Fruit fly (Drosophila melanogaster): ENCODE measurements around the gene PAPLA1.

The PAPLA1 gene

DNA sequence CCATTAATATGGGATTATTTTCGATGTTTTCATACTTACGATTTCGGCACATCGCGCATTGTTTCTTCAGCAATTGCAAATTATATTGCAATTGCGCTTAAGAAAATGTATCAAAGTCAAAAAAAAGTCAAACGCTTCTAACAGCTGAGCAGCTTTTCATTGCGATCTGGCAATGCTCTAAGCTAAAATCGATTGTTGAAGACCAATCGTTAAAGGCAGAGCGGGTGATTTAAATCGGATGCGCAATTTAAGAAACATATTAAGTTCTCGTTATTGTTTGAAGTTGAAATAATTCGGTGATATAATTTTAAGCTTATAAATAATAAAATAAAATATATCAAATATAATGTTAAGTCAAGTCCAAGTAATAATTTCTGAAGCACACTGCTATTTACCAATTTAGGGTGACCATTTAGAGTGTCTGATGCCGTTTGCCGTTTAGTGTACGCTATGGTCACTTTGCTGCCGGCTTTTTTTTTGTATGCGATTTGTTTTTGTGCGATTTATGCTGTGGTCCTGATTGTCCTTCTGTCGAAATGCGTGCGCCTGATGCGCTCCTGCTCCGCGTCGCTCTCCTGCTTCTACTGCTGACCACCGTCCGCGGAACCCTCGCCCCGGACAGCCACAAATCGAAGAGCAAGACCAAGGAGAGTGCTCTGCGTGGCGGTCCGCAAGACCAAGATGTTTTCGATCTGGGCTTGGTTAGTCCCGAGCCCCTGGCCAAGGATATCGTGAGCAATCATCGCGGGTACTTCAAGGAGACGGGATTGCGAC lies 37.5 kb upstream of the PAPLA1 start, which contains the start of the genes CG8475 and CG8460:
TSS of gene CG8475 (minus strand) at position 162 of the 774 bp plus-strand sequence.
TSS of gene CG8460 (plus strand) at position 437 of the 774 bp plus-strand sequence.
- TF ChIP-seq ovo (GFP tag; optimal IDR thresholded peaks at IDR 0.05) (no peak), Crg-1 (GFP tag; optimal IDR thresholded peaks at IDR 0.05) (peak; percentile 37), Clk (GFP tag; optimal IDR thresholded peaks at IDR 0.05) (no peak), CG7101 (tag; optimal IDR thresholded peaks at IDR 0.05) (no peak), CG5204 (GFP tag; optimal IDR thresholded peaks at IDR 0.05) (no peak)

DNA sequence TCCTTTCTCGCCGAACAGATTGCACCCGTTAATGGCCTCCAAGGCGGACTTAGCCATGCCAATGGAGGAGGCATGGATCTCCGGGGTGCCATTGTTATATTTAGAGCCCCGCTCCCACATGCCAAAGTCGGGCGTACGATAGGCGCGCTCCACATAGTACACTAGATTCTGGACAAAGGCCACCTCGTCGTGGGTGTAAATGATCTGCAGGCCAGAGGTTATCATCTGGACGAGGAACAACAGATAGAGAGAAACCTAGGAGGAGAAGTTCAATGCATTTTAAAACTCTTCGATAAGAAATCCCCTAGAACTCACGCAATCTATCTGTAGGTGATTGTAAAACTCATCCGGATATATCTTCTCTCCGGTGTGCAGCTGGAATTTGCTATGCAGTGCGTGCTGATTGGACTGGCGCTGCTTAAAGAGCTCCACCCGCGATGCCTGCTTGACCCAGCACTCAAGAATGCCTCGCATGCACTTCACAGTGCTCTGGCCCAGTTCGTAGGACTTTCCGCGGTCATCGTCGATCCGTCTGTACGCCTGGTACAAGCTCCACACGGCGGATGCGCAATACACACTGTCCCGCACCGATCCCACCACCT lies 36.4 kb upstream of the PAPLA1 start:
- TF ChIP-seq CG33017 (tag; optimal IDR thresholded peaks at IDR 0.05), result no peak
- TF ChIP-seq cic (GFP tag; optimal IDR thresholded peaks at IDR 0.05), result no peak
- no peak for TF ChIP-seq CG7045 (GFP tag; optimal IDR thresholded peaks at IDR 0.05)
- no peak for TF ChIP-seq bab1 (GFP tag; optimal IDR thresholded peaks at IDR 0.05)
- no peak for TF ChIP-seq Mnt (GFP tag; optimal IDR thresholded peaks at IDR 0.05)
- TF ChIP-seq Hr96 (GFP tag; optimal IDR thresholded peaks at IDR 0.05), result no peak
- TF ChIP-seq CG1620 (GFP tag; optimal IDR thresholded peaks at IDR 0.05), result no peak
- no peak for TF ChIP-seq CG11617 (GFP tag; optimal IDR thresholded peaks at IDR 0.05)
- no peak for TF ChIP-seq toe (GFP tag; optimal IDR thresholded peaks at IDR 0.05)
- TF ChIP-seq Clk (GFP tag; optimal IDR thresholded peaks at IDR 0.05), result no peak
- no peak for TF ChIP-seq CG5204 (GFP tag; optimal IDR thresholded peaks at IDR 0.05)
- no peak for TF ChIP-seq pad (GFP tag; optimal IDR thresholded peaks at IDR 0.05)
- no peak for TF ChIP-seq CG12768 (GFP tag; optimal IDR thresholded peaks at IDR 0.05)

dm6 chr2L:8190681-8191080 lies 31.2 kb upstream of the PAPLA1 start, which contains the start of gene CG34134:
Gene CG34134, minus strand, starts transcription at chr2L:8190781.
- TF ChIP-seq CG7101 (tag; optimal IDR thresholded peaks at IDR 0.05) (no peak), ovo (GFP tag; optimal IDR thresholded peaks at IDR 0.05) (no peak), CG33017 (tag; optimal IDR thresholded peaks at IDR 0.05) (no peak)

DNA sequence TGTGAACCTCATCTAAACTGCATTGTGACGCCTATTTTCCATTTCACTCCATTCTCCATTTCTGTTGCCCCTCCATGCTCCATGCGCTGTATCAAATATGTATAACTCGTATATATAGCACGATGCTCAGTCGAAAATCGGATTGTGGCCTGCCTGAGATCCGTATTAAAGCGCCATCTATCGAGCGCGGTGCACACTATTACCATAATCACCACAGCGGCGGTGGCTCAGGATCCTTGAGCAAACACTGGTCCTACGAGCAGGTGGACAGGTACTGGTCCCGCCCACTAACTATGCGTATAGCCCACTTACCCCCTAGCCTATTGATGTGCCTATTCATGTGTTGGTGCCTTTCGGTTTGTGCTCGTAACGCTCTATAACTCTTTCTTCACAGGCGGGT lies 25.6 kb upstream of the PAPLA1 start:
- TF ChIP-seq kay (GFP tag; ENCODE audit: borderline replicate concordance), result no peak
- TF ChIP-seq tj (GFP tag; optimal IDR thresholded peaks at IDR 0.05), result no peak
- no peak for TF ChIP-seq cic (GFP tag; optimal IDR thresholded peaks at IDR 0.05)
- TF ChIP-seq Clk (GFP tag; optimal IDR thresholded peaks at IDR 0.05), result no peak
- TF ChIP-seq Hr96 (GFP tag; optimal IDR thresholded peaks at IDR 0.05), result no peak

dm6 chr2L:8171544-8171943 lies 12.1 kb upstream of the PAPLA1 start:
- TF ChIP-seq cic (GFP tag; optimal IDR thresholded peaks at IDR 0.05) (peak; percentile 6), CG5204 (GFP tag; optimal IDR thresholded peaks at IDR 0.05) (no peak), pad (GFP tag; optimal IDR thresholded peaks at IDR 0.05) (no peak), Mnt (GFP tag; optimal IDR thresholded peaks at IDR 0.05) (no peak), CG33017 (tag; optimal IDR thresholded peaks at IDR 0.05) (no peak), kay (GFP tag; ENCODE audit: borderline replicate concordance) (peak; percentile 30), toe (GFP tag; optimal IDR thresholded peaks at IDR 0.05) (no peak), tj (GFP tag; optimal IDR thresholded peaks at IDR 0.05) (no peak), cnc (optimal IDR thresholded peaks at IDR 0.05) (no peak), ovo (GFP tag; optimal IDR thresholded peaks at IDR 0.05) (no peak), CG7045 (GFP tag; optimal IDR thresholded peaks at IDR 0.05) (no peak), bab1 (GFP tag; optimal IDR thresholded peaks at IDR 0.05) (no peak), Clk (GFP tag; optimal IDR thresholded peaks at IDR 0.05) (no peak), CG11617 (GFP tag; optimal IDR thresholded peaks at IDR 0.05) (no peak), CG1620 (GFP tag; optimal IDR thresholded peaks at IDR 0.05) (no peak), CG12768 (GFP tag; optimal IDR thresholded peaks at IDR 0.05) (peak; percentile 37), CG7101 (tag; optimal IDR thresholded peaks at IDR 0.05) (no peak)

DNA sequence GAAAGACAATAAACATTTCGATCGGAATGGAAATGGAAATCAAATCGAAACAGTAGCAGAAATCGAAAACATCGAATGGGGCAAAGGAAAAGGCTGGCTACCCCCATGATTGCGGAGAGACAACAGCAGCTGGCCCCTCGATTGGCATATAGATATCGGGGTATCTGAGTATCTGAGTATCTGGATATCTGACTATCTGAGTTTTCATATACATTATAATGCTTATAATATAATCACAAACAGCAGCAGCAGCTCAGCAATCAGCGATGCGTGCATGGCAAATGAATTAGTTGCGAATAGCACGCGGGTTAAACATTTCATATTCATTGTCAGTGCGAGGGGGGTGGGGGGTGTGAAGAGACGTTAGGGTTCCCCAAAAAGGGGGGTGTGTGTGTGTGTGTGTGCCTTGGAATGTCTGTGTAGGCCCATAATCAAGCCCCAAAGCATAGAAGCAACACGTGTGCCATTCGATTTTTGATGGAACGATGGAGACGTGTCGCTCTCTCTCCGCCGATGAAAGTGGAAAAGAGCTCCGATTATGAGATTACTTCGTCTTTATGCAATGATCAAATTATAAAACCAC lies 11.3 kb upstream of the PAPLA1 start:
- TF ChIP-seq CG1620 (GFP tag; optimal IDR thresholded peaks at IDR 0.05) (no peak), Clk (GFP tag; optimal IDR thresholded peaks at IDR 0.05) (no peak), CG11617 (GFP tag; optimal IDR thresholded peaks at IDR 0.05) (no peak), CG7045 (GFP tag; optimal IDR thresholded peaks at IDR 0.05) (no peak), ovo (GFP tag; optimal IDR thresholded peaks at IDR 0.05) (no peak), CG7101 (tag; optimal IDR thresholded peaks at IDR 0.05) (no peak), cic (GFP tag; optimal IDR thresholded peaks at IDR 0.05) (no peak), kay (GFP tag; ENCODE audit: borderline replicate concordance) (no peak), Mnt (GFP tag; optimal IDR thresholded peaks at IDR 0.05) (no peak), tj (GFP tag; optimal IDR thresholded peaks at IDR 0.05) (no peak), bab1 (GFP tag; optimal IDR thresholded peaks at IDR 0.05) (no peak), cnc (optimal IDR thresholded peaks at IDR 0.05) (no peak), pad (GFP tag; optimal IDR thresholded peaks at IDR 0.05) (no peak), CG33017 (tag; optimal IDR thresholded peaks at IDR 0.05) (no peak), CG12768 (GFP tag; optimal IDR thresholded peaks at IDR 0.05) (no peak), CG5204 (GFP tag; optimal IDR thresholded peaks at IDR 0.05) (no peak), Crg-1 (GFP tag; optimal IDR thresholded peaks at IDR 0.05) (no peak), toe (GFP tag; optimal IDR thresholded peaks at IDR 0.05) (no peak), Hr96 (GFP tag; optimal IDR thresholded peaks at IDR 0.05) (no peak)
